Fruit fly (Drosophila melanogaster) whole organism, embryonic: ENCODE measurements around the gene CG9184.
A peak's percentile ranks its signal among the peaks of the same experiment; 100 is the strongest.

ENCODE experiments used
- Atf3 ChIP-seq: fragments of 200-800 bp; sonication (Bioruptor generic); optimal IDR thresholded peaks from 3 replicates; lab custom pipeline; 2016; ENCODE audit warnings: missing biosample characterization, missing genetic modification characterization
- CG10462 ChIP-seq: fragments of 200-800 bp; sonication (Bioruptor generic); optimal IDR thresholded peaks from 2 replicates; lab custom pipeline; 2016; ENCODE audit warnings: missing biosample characterization, missing genetic modification characterization
- CG10654 ChIP-seq: fragments of 200-800 bp; sonication (Bioruptor generic); optimal IDR thresholded peaks from 2 replicates; lab custom pipeline; 2016; ENCODE audit warnings: missing biosample characterization, missing genetic modification characterization
- CG13775 ChIP-seq: fragments of 200-800 bp; sonication (Bioruptor generic); optimal IDR thresholded peaks from 3 replicates; lab custom pipeline; 2017; ENCODE audit warnings: missing biosample characterization, mild to moderate bottlenecking, missing genetic modification characterization
- CG15514 ChIP-seq: fragments of 200-800 bp; sonication (Bioruptor generic); optimal IDR thresholded peaks from 3 replicates; lab custom pipeline; 2017; ENCODE audit warnings: missing biosample characterization, missing genetic modification characterization, mild to moderate bottlenecking, moderate library complexity, missing genetic modification reagents
- CG16779 ChIP-seq: fragments of 200-800 bp; sonication (Bioruptor generic); IDR thresholded peaks from 2 replicates; pipeline ENCODE4 v1.3.6; 2022; ENCODE audit warnings: missing biosample characterization, missing genetic modification characterization
- CG3847 ChIP-seq: fragments of 200-800 bp; sonication (Bioruptor generic); IDR thresholded peaks from 2 replicates; pipeline ENCODE4 v1.3.6; 2022; ENCODE audit warnings: missing biosample characterization, missing genetic modification characterization
- CG4820 ChIP-seq: fragments of 200-800 bp; sonication (Bioruptor generic); optimal IDR thresholded peaks from 3 replicates; lab custom pipeline; 2016; ENCODE audit warnings: missing biosample characterization, missing genetic modification characterization
- CG5953 ChIP-seq: fragments of 200-800 bp; sonication (Bioruptor generic); IDR thresholded peaks from 2 replicates; pipeline ENCODE4 v1.3.6; 2022; ENCODE audit warnings: missing biosample characterization, missing genetic modification characterization
- CG6654 ChIP-seq: fragments of 200-800 bp; sonication (Bioruptor generic); optimal IDR thresholded peaks from 2 replicates; lab custom pipeline; 2017; ENCODE audit warnings: missing biosample characterization, mild to moderate bottlenecking, missing genetic modification characterization
- CG7271 ChIP-seq: fragments of 200-800 bp; sonication (Bioruptor generic); optimal IDR thresholded peaks from 2 replicates; lab custom pipeline; 2018; ENCODE audit warnings: missing biosample characterization, mild to moderate bottlenecking, missing genetic modification characterization, moderate library complexity
- CG7963 ChIP-seq: fragments of 200-800 bp; sonication (Bioruptor generic); IDR thresholded peaks from 3 replicates; pipeline ENCODE4 v1.3.6; 2022; ENCODE audit warnings: missing biosample characterization, missing genetic modification characterization; ENCODE audit not compliant: partially characterized antibody
- CG8388 ChIP-seq: fragments of 200-800 bp; sonication (Bioruptor generic); optimal IDR thresholded peaks from 2 replicates; lab custom pipeline; 2019; ENCODE audit warnings: missing biosample characterization, mild to moderate bottlenecking, missing genetic modification characterization, moderate library complexity
- CkIIα-i1 ChIP-seq: fragments of 200-800 bp; sonication (Bioruptor generic); IDR thresholded peaks from 2 replicates; pipeline ENCODE4 v1.3.6; 2022; ENCODE audit warnings: missing biosample characterization, missing genetic modification characterization
- ERR ChIP-seq: fragments of 200-800 bp; sonication (Bioruptor generic); optimal IDR thresholded peaks from 2 replicates; lab custom pipeline; 2016; ENCODE audit warnings: missing biosample characterization, missing genetic modification characterization
- Eip74EF ChIP-seq, 2 experiments: fragments of 200-800 bp in 1 of 2; fragments of >200 bp in 1 of 2; sonication (Bioruptor generic) in 1 of 2; optimal IDR thresholded peaks; 2 replicates each; lab custom pipeline; 2017 to 2019; ENCODE audit warnings: missing biosample characterization in 2 of 2, missing genetic modification characterization in 2 of 2, mild to moderate bottlenecking in 1 of 2, moderate library complexity in 1 of 2
- Elba2 ChIP-seq: fragments of 200-800 bp; sonication (Bioruptor generic); optimal IDR thresholded peaks from 3 replicates; lab custom pipeline; 2016; ENCODE audit warnings: missing biosample characterization, missing genetic modification characterization
- H2.0 ChIP-seq: fragments of 200-800 bp; sonication (Bioruptor generic); IDR thresholded peaks from 2 replicates; pipeline ENCODE4 v1.3.6; 2022; ENCODE audit warnings: missing biosample characterization, missing genetic modification characterization
- Hr51 ChIP-seq, 2 experiments: fragments of 200-800 bp; sonication (Bioruptor generic); optimal IDR thresholded peaks; 2 replicates in 1 of 2; 3 replicates in 1 of 2; lab custom pipeline; 2016 to 2018; ENCODE audit warnings: missing biosample characterization in 2 of 2, missing genetic modification characterization in 2 of 2, mild to moderate bottlenecking in 1 of 2, moderate library complexity in 1 of 2
- MTF-1 ChIP-seq: fragments of 200-800 bp; sonication (Bioruptor generic); optimal IDR thresholded peaks from 2 replicates; lab custom pipeline; 2018; ENCODE audit warnings: missing biosample characterization, mild to moderate bottlenecking, missing genetic modification characterization, borderline replicate concordance
- NfI ChIP-seq: fragments of 200-800 bp; sonication (Bioruptor generic); optimal IDR thresholded peaks from 3 replicates; lab custom pipeline; 2018; ENCODE audit warnings: missing biosample characterization, mild to moderate bottlenecking, missing genetic modification characterization, moderate library complexity
- Rfx ChIP-seq: fragments of 200-800 bp; sonication (Bioruptor generic); IDR thresholded peaks from 2 replicates; pipeline ENCODE4 v1.3.6; 2022; ENCODE audit warnings: missing biosample characterization, missing genetic modification characterization
- Side ChIP-seq: fragments of 200-800 bp; sonication (Bioruptor generic); optimal IDR thresholded peaks from 2 replicates; lab custom pipeline; 2016; ENCODE audit warnings: missing biosample characterization, missing genetic modification characterization
- Trl ChIP-seq, 3 experiments: fragments of >200 bp in 2 of 3; fragments of 200-800 bp in 1 of 3; sonication (Bioruptor generic) in 1 of 3; optimal IDR thresholded peaks; 2 replicates in 1 of 3; 3 replicates in 2 of 3; lab custom pipeline; 2016 to 2017; ENCODE audit warnings: missing biosample characterization in 1 of 3, missing genetic modification characterization in 1 of 3
- ab ChIP-seq: fragments of 200-800 bp; sonication (Bioruptor generic); optimal IDR thresholded peaks from 2 replicates; lab custom pipeline; 2016; ENCODE audit warnings: missing biosample characterization, missing genetic modification characterization
- abd-A ChIP-seq: fragments of 200-800 bp; sonication (Bioruptor generic); optimal IDR thresholded peaks from 3 replicates; lab custom pipeline; 2019; ENCODE audit warnings: missing biosample characterization, mild to moderate bottlenecking, missing genetic modification characterization, moderate library complexity
- aop ChIP-seq: fragments of 200-800 bp; sonication (Bioruptor generic); IDR thresholded peaks from 2 replicates; pipeline ENCODE4 v1.3.6; 2022; ENCODE audit warnings: missing biosample characterization, missing genetic modification characterization
- ato ChIP-seq: fragments of 200-800 bp; sonication (Bioruptor generic); IDR thresholded peaks from 2 replicates; pipeline ENCODE4 v1.3.6; 2022; ENCODE audit warnings: missing biosample characterization, missing genetic modification characterization; ENCODE audit not compliant: partially characterized antibody
- bcd ChIP-seq: fragments of 200-800 bp; sonication (Bioruptor generic); optimal IDR thresholded peaks from 2 replicates; lab custom pipeline; 2017; ENCODE audit warnings: missing biosample characterization, mild to moderate bottlenecking, missing genetic modification characterization
- chinmo ChIP-seq: fragments of 200-800 bp; sonication (Bioruptor generic); IDR thresholded peaks from 4 replicates; pipeline ENCODE4 v1.3.6; 2022; ENCODE audit warnings: missing biosample characterization, missing genetic modification characterization; ENCODE audit not compliant: partially characterized antibody
- crp ChIP-seq, 2 experiments: fragments of 200-800 bp; sonication (Bioruptor generic); optimal IDR thresholded peaks; 2 replicates in 1 of 2; 3 replicates in 1 of 2; lab custom pipeline; 2017; ENCODE audit warnings: missing biosample characterization in 2 of 2, missing genetic modification characterization in 2 of 2, mild to moderate bottlenecking in 1 of 2, moderate library complexity in 1 of 2
- dan ChIP-seq: fragments of 200-800 bp; sonication (Bioruptor generic); IDR thresholded peaks from 2 replicates; pipeline ENCODE4 v1.3.6; 2022; ENCODE audit warnings: missing biosample characterization, missing genetic modification characterization
- en ChIP-seq: fragments of 200-800 bp; sonication (Bioruptor generic); optimal IDR thresholded peaks from 2 replicates; lab custom pipeline; 2016; ENCODE audit warnings: missing biosample characterization, missing genetic modification characterization
- eve ChIP-seq, 2 experiments: fragments of >200 bp; optimal IDR thresholded peaks; 2 replicates each; lab custom pipeline; 2017; ENCODE audit warnings: missing biosample characterization in 2 of 2, missing genetic modification characterization in 2 of 2
- ewg ChIP-seq: fragments of 200-800 bp; sonication (Bioruptor generic); optimal IDR thresholded peaks from 3 replicates; lab custom pipeline; 2017; ENCODE audit warnings: mild to moderate bottlenecking, missing biosample characterization, missing genetic modification reagents, missing genetic modification characterization
- gcm2 ChIP-seq: fragments of 200-800 bp; sonication (Bioruptor generic); optimal IDR thresholded peaks from 2 replicates; lab custom pipeline; 2016; ENCODE audit warnings: missing biosample characterization, missing genetic modification characterization
- hb ChIP-seq: fragments of 200-800 bp; sonication (Bioruptor generic); IDR thresholded peaks from 3 replicates; pipeline ENCODE4 v1.3.6; 2022; ENCODE audit warnings: missing biosample characterization, missing genetic modification characterization; ENCODE audit not compliant: partially characterized antibody
- kni ChIP-seq: fragments of 200-800 bp; sonication (Bioruptor generic); optimal IDR thresholded peaks from 3 replicates; lab custom pipeline; 2017; ENCODE audit warnings: mild to moderate bottlenecking, missing biosample characterization, missing genetic modification reagents, missing genetic modification characterization
- odd ChIP-seq: fragments of 200-800 bp; sonication (Bioruptor generic); optimal IDR thresholded peaks from 2 replicates; lab custom pipeline; 2017; ENCODE audit warnings: missing biosample characterization, mild to moderate bottlenecking, missing genetic modification characterization
- pho ChIP-seq: fragments of 200-800 bp; sonication (Bioruptor generic); optimal IDR thresholded peaks from 2 replicates; lab custom pipeline; 2016; ENCODE audit warnings: missing biosample characterization, missing genetic modification characterization
- pita ChIP-seq: fragments of 200-800 bp; sonication (Bioruptor generic); optimal IDR thresholded peaks from 2 replicates; lab custom pipeline; 2017; ENCODE audit warnings: missing biosample characterization, mild to moderate bottlenecking, missing genetic modification characterization
- pnt ChIP-seq: fragments of 200-800 bp; sonication (Bioruptor generic); optimal IDR thresholded peaks from 3 replicates; lab custom pipeline; 2016; ENCODE audit warnings: missing biosample characterization, missing genetic modification characterization
- pum ChIP-seq: fragments of 200-800 bp; sonication (Bioruptor generic); optimal IDR thresholded peaks from 2 replicates; lab custom pipeline; 2016; ENCODE audit warnings: missing biosample characterization, missing genetic modification characterization
- sima ChIP-seq: fragments of 200-800 bp; sonication (Bioruptor generic); optimal IDR thresholded peaks from 2 replicates; lab custom pipeline; 2016; ENCODE audit warnings: missing biosample characterization, missing genetic modification characterization
- stc ChIP-seq: fragments of 200-800 bp; sonication (Bioruptor generic); IDR thresholded peaks from 2 replicates; pipeline ENCODE4 v1.3.6; 2022; ENCODE audit warnings: missing biosample characterization, missing genetic modification characterization
- stwl ChIP-seq: fragments of 200-800 bp; sonication (Bioruptor generic); optimal IDR thresholded peaks from 3 replicates; lab custom pipeline; 2018; ENCODE audit warnings: missing biosample characterization, mild to moderate bottlenecking, missing genetic modification characterization, moderate library complexity
- unc-4 ChIP-seq: fragments of 200-800 bp; sonication (Bioruptor generic); IDR thresholded peaks from 2 replicates; pipeline ENCODE4 v1.3.6; 2022; ENCODE audit warnings: missing biosample characterization, missing genetic modification characterization; ENCODE audit not compliant: partially characterized antibody
- wek ChIP-seq: fragments of 200-800 bp; sonication (Bioruptor generic); optimal IDR thresholded peaks from 3 replicates; lab custom pipeline; 2018; ENCODE audit warnings: missing biosample characterization, mild to moderate bottlenecking, missing genetic modification characterization, moderate library complexity

CG9184 gene

dm6 chr3L:1307005-1307632 lies 15.5 kb downstream of the CG9184 start, which contains the start of the genes Ctr9 and Nt5a:
TSS of gene Ctr9 (plus strand) at chr3L:1307224.
TSS of gene Nt5a (minus strand) at chr3L:1307418.
- TF ChIP-seq ato (GFP tag; lab: Robert Waterston, UW) (peak; percentile 66), CG7963 (GFP tag; lab: Robert Waterston, UW) (peak; percentile 54; the same call in 2 of the 3 replicates), CG5953 (GFP tag; lab: Robert Waterston, UW) (no peak), CG10654 (GFP tag; lab: Kevin White, UChicago) (peak; percentile 33), wek (GFP tag; lab: Kevin White, UChicago) (no peak), ERR (GFP tag; lab: Kevin White, UChicago) (peak; percentile 68), CG15514 (GFP tag; lab: Kevin White, UChicago) (peak; percentile 94), CG7271 (tag; lab: Kevin White, UChicago) (no peak), dan (GFP tag; lab: Robert Waterston, UW) (no peak), MTF-1 (GFP tag; lab: Kevin White, UChicago) (no peak), sima (GFP tag; lab: Kevin White, UChicago) (no peak), CG4820 (no peak), aop (GFP tag; lab: Robert Waterston, UW) (no peak), NfI (GFP tag; lab: Kevin White, UChicago) (peak; percentile 66), kni (GFP tag; lab: Kevin White, UChicago) (peak; percentile 79), CG10462 (GFP tag; lab: Kevin White, UChicago) (no peak), abd-A (no peak), pum (no peak), unc-4 (GFP tag; lab: Robert Waterston, UW) (peak; percentile 85), pita (GFP tag; lab: Kevin White, UChicago) (no peak), pnt (GFP tag; lab: Kevin White, UChicago) (no peak), Eip74EF (GFP tag; optimal IDR thresholded peaks at IDR 0.05; lab: Kevin White, UChicago) (peak in 1 of 2 experiments; percentile 47), chinmo (0 out of 4 replicates have a peak, but pooled peaks have one; percentile 57), CkIIα-i1 (GFP tag; lab: Robert Waterston, UW) (no peak), stc (GFP tag; lab: Robert Waterston, UW) (no peak), pho (GFP tag; lab: Kevin White, UChicago) (peak; percentile 66), en (peak; percentile 14), Atf3 (GFP tag; lab: Kevin White, UChicago) (peak; percentile 41), bcd (GFP tag; lab: Kevin White, UChicago) (no peak), eve (GFP tag; optimal IDR thresholded peaks at IDR 0.05; lab: Kevin White, UChicago) (no peak), Hr51 (GFP tag; optimal IDR thresholded peaks at IDR 0.05; lab: Kevin White, UChicago) (peak in 1 of 2 experiments; percentile 48), Side (GFP tag; lab: Kevin White, UChicago) (peak; percentile 49), crp (GFP tag; optimal IDR thresholded peaks at IDR 0.05; lab: Kevin White, UChicago) (peak in 1 of 2 experiments; percentile 79), gcm2 (peak; percentile 51), ab (GFP tag; lab: Kevin White, UChicago) (no peak), hb (GFP tag; lab: Robert Waterston, UW) (no peak; the same call in 2 of the 3 replicates), CG16779 (GFP tag; lab: Robert Waterston, UW) (no peak), Rfx (GFP tag; lab: Robert Waterston, UW) (peak; percentile 85), CG3847 (peak; percentile 74), CG8388 (GFP tag; lab: Kevin White, UChicago) (peak; percentile 27), Elba2 (no peak), ewg (GFP tag; lab: Kevin White, UChicago) (no peak), stwl (tag; lab: Kevin White, UChicago) (peak; percentile 78), CG6654 (GFP tag; lab: Kevin White, UChicago) (no peak), H2.0 (0 out of 2 replicates have a peak, but pooled peaks have one; percentile 28), odd (GFP tag; lab: Kevin White, UChicago) (no peak), Trl (optimal IDR thresholded peaks at IDR 0.05; lab: Kevin White, UChicago) (no peak), Trl (GFP tag; optimal IDR thresholded peaks at IDR 0.05; lab: Kevin White, UChicago) (peak; percentile 76), CG13775 (GFP tag; lab: Kevin White, UChicago) (peak; percentile 61)
